Comparison of ENCODE assay signal across 6 worm cellular contexts in the genomic region with DNA sequence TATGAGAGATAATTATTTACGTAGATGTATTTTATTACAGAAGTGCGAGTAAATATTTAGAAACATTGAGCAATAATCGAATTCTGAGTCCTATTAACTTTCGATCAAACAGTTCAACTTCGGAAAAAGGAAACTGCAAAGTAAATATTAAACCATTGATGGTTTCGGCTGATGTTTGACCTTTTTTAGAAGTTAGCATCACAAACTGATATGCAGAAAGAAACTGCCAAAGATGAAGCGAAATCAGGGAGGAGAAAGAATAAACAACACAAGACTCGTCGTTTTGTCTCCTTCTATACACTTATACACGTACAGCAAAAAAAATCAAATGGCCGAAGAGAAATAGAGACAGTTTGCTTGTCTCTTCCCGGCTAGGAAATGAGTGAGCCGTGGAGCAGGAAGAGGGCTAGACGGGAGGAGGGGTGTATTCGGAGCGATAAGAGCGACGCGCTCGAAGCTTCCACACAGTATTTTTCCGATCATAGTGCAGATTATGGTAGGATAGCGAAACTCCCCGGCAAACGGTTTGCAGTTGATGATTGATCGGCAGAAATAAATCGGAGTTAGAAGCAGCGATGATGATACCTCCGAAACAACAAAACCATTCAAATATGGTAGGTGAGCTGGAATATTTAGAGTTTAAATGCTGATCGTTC.
TF ChIP-seq lines count a peak whose summit lies in the region.

No protein-coding gene starts in this region.

TF ChIP-seq in whole organism, L1 larva, 84 proteins besides CTCF, POLR2A, EP300 and RAD21:
- TF ChIP-seq efl-1 (optimal IDR thresholded peaks at IDR 0.05; lab: Kevin White, UChicago) (peak in 1 of 2 experiments; percentile 5), efl-1 (GFP tag; optimal IDR thresholded peaks at IDR 0.05 in 1 of 2; lab: Kevin White, UChicago) (peak in 1 of 2 experiments; percentile 91), nhr-12 (tag; optimal IDR thresholded peaks at IDR 0.05; lab: Kevin White, UChicago) (no peak), jun-1 (tag; optimal IDR thresholded peaks at IDR 0.05; lab: Kevin White, UChicago) (peak; percentile 12), rnt-1 (tag; optimal IDR thresholded peaks at IDR 0.05; lab: Kevin White, UChicago) (peak; percentile 22), lsy-2 (tag; optimal IDR thresholded peaks at IDR 0.05; lab: Kevin White, UChicago) (peak in 1 of 2 experiments; percentile 27)

TF ChIP-seq in whole organism, L2 larva, 48 proteins besides CTCF, POLR2A, EP300 and RAD21:
- TF ChIP-seq elt-1 (tag; optimal IDR thresholded peaks at IDR 0.05; lab: Kevin White, UChicago), result no peak
- peak; percentile 39 for TF ChIP-seq fos-1 (tag; optimal IDR thresholded peaks at IDR 0.05; lab: Kevin White, UChicago)
- peak; percentile 23 for TF ChIP-seq nhr-129 (tag; optimal IDR thresholded peaks at IDR 0.05; lab: Kevin White, UChicago)
- TF ChIP-seq nhr-10 (tag; optimal IDR thresholded peaks at IDR 0.05; lab: Kevin White, UChicago), result no peak
- peak; percentile 45 for TF ChIP-seq sma-9 (GFP tag; optimal IDR thresholded peaks at IDR 0.05; lab: Kevin White, UChicago)
- TF ChIP-seq sma-9 (tag; optimal IDR thresholded peaks at IDR 0.05; lab: Kevin White, UChicago), result no peak

TF ChIP-seq in whole organism, L3 larva, 47 proteins besides CTCF, POLR2A, EP300 and RAD21:
- TF ChIP-seq pqm-1 (tag; optimal IDR thresholded peaks at IDR 0.05; lab: Kevin White, UChicago), result peak; percentile 2
- no peak for TF ChIP-seq nhr-237 (tag; optimal IDR thresholded peaks at IDR 0.05; lab: Kevin White, UChicago)
- no peak for TF ChIP-seq ZK546.5 (tag; optimal IDR thresholded peaks at IDR 0.05; lab: Kevin White, UChicago)
- TF ChIP-seq nfya-1 (tag; optimal IDR thresholded peaks at IDR 0.05; lab: Kevin White, UChicago; ENCODE audit: insufficient read depth), result peak; percentile 34
- no peak for TF ChIP-seq ceh-9 (tag; optimal IDR thresholded peaks at IDR 0.05; lab: Kevin White, UChicago)
- TF ChIP-seq nhr-43 (tag; optimal IDR thresholded peaks at IDR 0.05; lab: Kevin White, UChicago; ENCODE audit: poor library complexity, severe bottlenecking), result no peak
- peak; percentile 90 for TF ChIP-seq ama-1 (optimal IDR thresholded peaks at IDR 0.05; lab: Kevin White, UChicago)
- peak; percentile 69 for TF ChIP-seq pha-4 (tag; optimal IDR thresholded peaks at IDR 0.05; lab: Kevin White, UChicago)

TF ChIP-seq in whole organism, L4 larva, 104 proteins besides CTCF, POLR2A, EP300 and RAD21 (continues in another document):
- TF ChIP-seq nhr-41 (GFP tag; IDR thresholded peaks at IDR 0.05; lab: Robert Waterston, UW), result 0 out of 2 replicates have a peak, but pooled peaks have one; percentile 24
- peak; percentile 42 for TF ChIP-seq ama-1 (optimal IDR thresholded peaks at IDR 0.05; lab: Kevin White, UChicago)
- no peak for TF ChIP-seq unc-39 (tag; optimal IDR thresholded peaks at IDR 0.05; lab: Kevin White, UChicago)
- TF ChIP-seq zag-1 (tag; optimal IDR thresholded peaks at IDR 0.05; lab: Kevin White, UChicago), result no peak
- TF ChIP-seq nhr-10 (tag; optimal IDR thresholded peaks at IDR 0.05; lab: Kevin White, UChicago), result peak; percentile 31
- peak in 1 of 2 experiments; percentile 91 for TF ChIP-seq unc-62 (GFP tag; optimal IDR thresholded peaks at IDR 0.05 in 1 of 2; lab: Kevin White, UChicago)
- no peak for TF ChIP-seq unc-62 (tag; optimal IDR thresholded peaks at IDR 0.05; lab: Kevin White, UChicago)
- peak; percentile 47; the same call in 1 of the 2 replicates for TF ChIP-seq set-16 (GFP tag; IDR thresholded peaks at IDR 0.05; lab: Robert Waterston, UW)
- TF ChIP-seq daf-19 (GFP tag; conservative IDR thresholded peaks at IDR 0.05; lab: Robert Waterston, UW), result peak; percentile 69; the same call in 1 of the 2 replicates
- TF ChIP-seq ceh-82 (tag; optimal IDR thresholded peaks at IDR 0.05; lab: Kevin White, UChicago), result no peak
- peak; percentile 8 for TF ChIP-seq mep-1 (tag; optimal IDR thresholded peaks at IDR 0.05; lab: Kevin White, UChicago)
- no peak for TF ChIP-seq lin-15B (tag; optimal IDR thresholded peaks at IDR 0.05; lab: Kevin White, UChicago)
- no peak for TF ChIP-seq nhr-102 (tag; optimal IDR thresholded peaks at IDR 0.05; lab: Kevin White, UChicago)
- 0 out of 2 replicates have a peak, but pooled peaks have one; percentile 28 for TF ChIP-seq tra-1 (GFP tag; IDR thresholded peaks at IDR 0.05; lab: Robert Waterston, UW)
- no peak for TF ChIP-seq ceh-62 (tag; optimal IDR thresholded peaks at IDR 0.05; lab: Kevin White, UChicago)
- TF ChIP-seq egl-43 (GFP tag; IDR thresholded peaks at IDR 0.05; lab: Robert Waterston, UW), result peak; percentile 54; the same call in 1 of the 2 replicates
- TF ChIP-seq hif-1 (tag; optimal IDR thresholded peaks at IDR 0.05; lab: Kevin White, UChicago), result peak in 1 of 2 experiments; percentile 24
- TF ChIP-seq sdz-12 (GFP tag; optimal IDR thresholded peaks at IDR 0.05; lab: Kevin White, UChicago), result peak; percentile 66
- TF ChIP-seq mes-2 (tag; optimal IDR thresholded peaks at IDR 0.05; lab: Kevin White, UChicago; ENCODE audit: poor library complexity, severe bottlenecking), result peak; percentile 20
- TF ChIP-seq nhr-111 (GFP tag; optimal IDR thresholded peaks at IDR 0.05; lab: Kevin White, UChicago), result no peak

TF ChIP-seq in whole organism, late embryonic, 69 proteins besides CTCF, POLR2A, EP300 and RAD21:
- no peak for TF ChIP-seq sox-4 (tag; optimal IDR thresholded peaks at IDR 0.05; lab: Kevin White, UChicago)
- peak; percentile 25 for TF ChIP-seq elt-2 (tag; optimal IDR thresholded peaks at IDR 0.05; lab: Kevin White, UChicago)
TF ChIP-seq in whole organism, late embryonic: peak in this region for 1.

TF ChIP-seq in whole organism, young adult, 124 proteins besides CTCF, POLR2A, EP300 and RAD21:
- no peak for TF ChIP-seq B0035.1 (tag; optimal IDR thresholded peaks at IDR 0.05; lab: Kevin White, UChicago)
- 0 out of 2 replicates have a peak, but pooled peaks have one; percentile 11 for TF ChIP-seq egl-44 (GFP tag; IDR thresholded peaks at IDR 0.05; lab: Robert Waterston, UW)
- TF ChIP-seq let-607 (tag; optimal IDR thresholded peaks at IDR 0.05; lab: Kevin White, UChicago), result peak; percentile 18 to 50
- peak; percentile 59; the same call in 1 of the 2 replicates for TF ChIP-seq zfh-2 (GFP tag; conservative IDR thresholded peaks at IDR 0.05; lab: Robert Waterston, UW)
- no peak for TF ChIP-seq mel-28 (tag; optimal IDR thresholded peaks at IDR 0.05; lab: Kevin White, UChicago; ENCODE audit: borderline replicate concordance)
- peak; percentile 74 for TF ChIP-seq nhr-80 (tag; optimal IDR thresholded peaks at IDR 0.05; lab: Kevin White, UChicago)
- 0 out of 2 replicates have a peak, but pooled peaks have one; percentile 41 for TF ChIP-seq bed-1 (GFP tag; IDR thresholded peaks at IDR 0.05; lab: Robert Waterston, UW)
- no peak for TF ChIP-seq F37B4.10 (GFP tag; IDR thresholded peaks at IDR 0.05; lab: Robert Waterston, UW)
- TF ChIP-seq nfya-2 (GFP tag; IDR thresholded peaks at IDR 0.05; lab: Robert Waterston, UW), result no peak
- no peak for TF ChIP-seq lin-26 (GFP tag; IDR thresholded peaks at IDR 0.05; lab: Robert Waterston, UW)
- peak; percentile 87 for TF ChIP-seq ama-1 (optimal IDR thresholded peaks at IDR 0.05; lab: Kevin White, UChicago)
- TF ChIP-seq ama-1 (GFP tag; optimal IDR thresholded peaks at IDR 0.05; lab: Kevin White, UChicago), result no peak
- TF ChIP-seq sea-2 (GFP tag; IDR thresholded peaks at IDR 0.05; lab: Robert Waterston, UW), result no peak
- no peak for TF ChIP-seq ztf-26 (tag; optimal IDR thresholded peaks at IDR 0.05; lab: Kevin White, UChicago)
- no peak for TF ChIP-seq akir-1 (GFP tag; optimal IDR thresholded peaks at IDR 0.05; lab: Kevin White, UChicago)
- no peak for TF ChIP-seq F49E8.2 (tag; optimal IDR thresholded peaks at IDR 0.05; lab: Kevin White, UChicago; ENCODE audit: insufficient read depth)
- TF ChIP-seq hsf-1 (GFP tag; IDR thresholded peaks at IDR 0.05; lab: Robert Waterston, UW), result 0 out of 2 replicates have a peak, but pooled peaks have one; percentile 54
- peak; percentile 14 for TF ChIP-seq chd-7 (tag; optimal IDR thresholded peaks at IDR 0.05; lab: Kevin White, UChicago)
- no peak for TF ChIP-seq Y79H2A.3 (GFP tag; conservative IDR thresholded peaks at IDR 0.05; lab: Robert Waterston, UW)
- peak; percentile 39; the same call in 1 of the 2 replicates for TF ChIP-seq B0336.3 (GFP tag; IDR thresholded peaks at IDR 0.05; lab: Robert Waterston, UW)
- TF ChIP-seq T26A5.8 (tag; optimal IDR thresholded peaks at IDR 0.05; lab: Kevin White, UChicago), result no peak
- peak; percentile 38 for TF ChIP-seq ets-4 (GFP tag; optimal IDR thresholded peaks at IDR 0.05; lab: Kevin White, UChicago)
